Fruit fly (Drosophila melanogaster): ENCODE results near the gene eIF3a.

The eIF3a gene

DNA sequence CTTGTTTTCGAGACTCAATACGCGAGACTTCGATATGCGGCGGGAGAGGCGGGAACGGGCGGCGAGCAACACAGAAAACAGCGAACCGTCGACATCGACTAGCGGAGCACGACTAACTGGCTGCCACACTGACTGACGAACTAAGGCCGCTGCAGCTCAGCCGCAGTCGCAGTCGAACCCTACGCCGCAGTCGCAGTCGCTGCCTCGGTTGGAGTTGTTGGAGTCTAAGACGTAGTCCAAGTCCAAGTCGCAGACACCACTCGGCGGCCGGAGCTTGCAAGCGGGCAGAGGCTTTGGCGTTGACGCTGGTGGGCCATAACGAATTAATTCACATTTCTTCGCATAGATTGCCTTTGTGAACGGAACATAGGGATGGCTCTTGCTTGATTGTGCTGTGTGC, 17.0 kb upstream of the eIF3a start:
- TF ChIP-seq CG10959 (GFP tag; IDR thresholded peaks at IDR 0.05) (no peak), lilli (GFP tag; optimal IDR thresholded peaks at IDR 0.05) (no peak), CG17912 (GFP tag; optimal IDR thresholded peaks at IDR 0.05) (peak; percentile 17), CG8924 (tag; optimal IDR thresholded peaks at IDR 0.05) (no peak), Adf1 (GFP tag; IDR thresholded peaks at IDR 0.05) (peak; percentile 84), fu2 (GFP tag; optimal IDR thresholded peaks at IDR 0.05) (no peak), Ets65A (GFP tag) (peak; percentile 17), sug (tag; optimal IDR thresholded peaks at IDR 0.05) (no peak), aop (GFP tag; IDR thresholded peaks at IDR 0.05) (0 out of 2 replicates have a peak, but pooled peaks have one; percentile 12), CG15479 (GFP tag; optimal IDR thresholded peaks at IDR 0.05) (no peak), CG18262 (tag; optimal IDR thresholded peaks at IDR 0.05) (no peak), CG11456 (GFP tag; IDR thresholded peaks at IDR 0.05) (0 out of 3 replicates have a peak, but pooled peaks have one; percentile 25), Antp (GFP tag; optimal IDR thresholded peaks at IDR 0.05) (no peak), chinmo (GFP tag; IDR thresholded peaks at IDR 0.05; ENCODE audit: partially characterized antibody) (peak; percentile 61; the same call in 1 of the 4 replicates), gcm2 (GFP tag; optimal IDR thresholded peaks at IDR 0.05) (no peak), zf30C (GFP tag; optimal IDR thresholded peaks at IDR 0.05) (no peak), pros (GFP tag; optimal IDR thresholded peaks at IDR 0.05) (peak; percentile 95), lola (GFP tag; optimal IDR thresholded peaks at IDR 0.05) (no peak), Mad (GFP tag; optimal IDR thresholded peaks at IDR 0.05) (no peak), usp (GFP tag; optimal IDR thresholded peaks at IDR 0.05) (no peak), so (GFP tag; IDR thresholded peaks at IDR 0.05) (0 out of 3 replicates have a peak, but pooled peaks have one; percentile 8), CrebB (tag; optimal IDR thresholded peaks at IDR 0.05) (no peak), CG5953 (GFP tag; IDR thresholded peaks at IDR 0.05) (0 out of 2 replicates have a peak, but pooled peaks have one; percentile 15), HHEX (GFP tag; optimal IDR thresholded peaks at IDR 0.05) (peak; percentile 15), Meics (GFP tag; optimal IDR thresholded peaks at IDR 0.05) (no peak), chm (GFP tag; IDR thresholded peaks at IDR 0.05) (peak; percentile 48; the same call in 1 of the 2 replicates), CG5180 (GFP tag; optimal IDR thresholded peaks at IDR 0.05) (peak; percentile 63), CG11085 (GFP tag; IDR thresholded peaks at IDR 0.05) (no peak), Med (GFP tag) (peak; percentile 79), CG43689 (GFP tag; IDR thresholded peaks at IDR 0.05) (no peak), Scr (GFP tag; IDR thresholded peaks at IDR 0.05; ENCODE audit: partially characterized antibody) (no peak), Jarid2 (GFP tag; optimal IDR thresholded peaks at IDR 0.05) (peak; percentile 68), CG4854 (GFP tag; optimal IDR thresholded peaks at IDR 0.05) (no peak), Dek (tag; optimal IDR thresholded peaks at IDR 0.05) (no peak), Nf-YB (GFP tag; optimal IDR thresholded peaks at IDR 0.05) (no peak), bcd (GFP tag; optimal IDR thresholded peaks at IDR 0.05) (no peak), da (GFP tag; optimal IDR thresholded peaks at IDR 0.05) (no peak), CG4404 (GFP tag; IDR thresholded peaks at IDR 0.05) (no peak), Stat92E (GFP tag; optimal IDR thresholded peaks at IDR 0.05) (no peak), hb (GFP tag; IDR thresholded peaks at IDR 0.05; ENCODE audit: partially characterized antibody) (no peak), Dip2 (GFP tag; IDR thresholded peaks at IDR 0.05) (no peak), CG18619 (GFP tag; optimal IDR thresholded peaks at IDR 0.05) (no peak), gsb (GFP tag; IDR thresholded peaks at IDR 0.05) (no peak), CG32767 (GFP tag; IDR thresholded peaks at IDR 0.05) (no peak), ci (GFP tag; IDR thresholded peaks at IDR 0.05) (peak; percentile 33; the same call in 1 of the 3 replicates), gem (tag; optimal IDR thresholded peaks at IDR 0.05) (no peak), Mrtf (GFP tag; IDR thresholded peaks at IDR 0.05) (no peak), sc (optimal IDR thresholded peaks at IDR 0.05) (no peak), sc (GFP tag; optimal IDR thresholded peaks at IDR 0.05) (no peak), zfh1 (GFP tag; IDR thresholded peaks at IDR 0.05) (0 out of 3 replicates have a peak, but pooled peaks have one; percentile 34), NC2β (GFP tag; optimal IDR thresholded peaks at IDR 0.05) (no peak)

All from whole organism, embryonic.